Fruit fly (Drosophila melanogaster): Measurements from ENCODE around the gene CenB1A.

The CenB1A gene

dm6 chr3R:23148433-23148832 lies 30.2 kb downstream of the CenB1A start:
- peak; percentile 14 for TF ChIP-seq Pif1A (GFP tag; optimal IDR thresholded peaks at IDR 0.05)
- TF ChIP-seq CG9948 (tag; optimal IDR thresholded peaks at IDR 0.05): peak; percentile 26
- TF ChIP-seq CG4496 (GFP tag; IDR thresholded peaks at IDR 0.05): peak; percentile 46
- peak; percentile 54 for TF ChIP-seq CG14655 (GFP tag; optimal IDR thresholded peaks at IDR 0.05)
- TF ChIP-seq CG12605 (GFP tag; IDR thresholded peaks at IDR 0.05): no peak; the same call in 1 of the 2 replicates
- TF ChIP-seq CG15710 (tag; optimal IDR thresholded peaks at IDR 0.05): peak; percentile 62
- TF ChIP-seq CG8301 (tag; optimal IDR thresholded peaks at IDR 0.05): peak; percentile 52
- no peak for TF ChIP-seq CG32121 (GFP tag; IDR thresholded peaks at IDR 0.05)
- TF ChIP-seq gl (tag; optimal IDR thresholded peaks at IDR 0.05): peak; percentile 31
- TF ChIP-seq CG13204 (GFP tag; optimal IDR thresholded peaks at IDR 0.05): peak; percentile 46
- TF ChIP-seq Snoo (tag; optimal IDR thresholded peaks at IDR 0.05): peak; percentile 30
- TF ChIP-seq EcR (GFP tag; optimal IDR thresholded peaks at IDR 0.05): peak; percentile 20
- no peak for TF ChIP-seq Ets98B (GFP tag; IDR thresholded peaks at IDR 0.05)
- peak; percentile 35 for TF ChIP-seq Pif1B (GFP tag; optimal IDR thresholded peaks at IDR 0.05)
- TF ChIP-seq CG34367 (tag; optimal IDR thresholded peaks at IDR 0.05): no peak
- peak; percentile 31; the same call in 1 of the 3 replicates for TF ChIP-seq fd96Ca (GFP tag; IDR thresholded peaks at IDR 0.05)
- TF ChIP-seq CG17806 (tag; optimal IDR thresholded peaks at IDR 0.05): peak; percentile 50
- no peak for TF ChIP-seq D1 (tag; optimal IDR thresholded peaks at IDR 0.05)
- peak; percentile 57 for TF ChIP-seq CG8159 (tag; optimal IDR thresholded peaks at IDR 0.05)

dm6 chr3R:23149021-23149571 lies 30.9 kb downstream of the CenB1A start:
- TF ChIP-seq CG10348 (GFP tag; IDR thresholded peaks at IDR 0.05) (no peak), EcR (GFP tag; optimal IDR thresholded peaks at IDR 0.05) (peak; percentile 71), rn (GFP tag; IDR thresholded peaks at IDR 0.05) (no peak; the same call in 1 of the 2 replicates), CG13204 (GFP tag; optimal IDR thresholded peaks at IDR 0.05) (peak; percentile 70), CG9948 (tag; optimal IDR thresholded peaks at IDR 0.05) (peak; percentile 92), CG4496 (GFP tag; IDR thresholded peaks at IDR 0.05) (peak; percentile 57), D1 (tag; optimal IDR thresholded peaks at IDR 0.05) (peak; percentile 60), CG8159 (tag; optimal IDR thresholded peaks at IDR 0.05) (peak; percentile 93), CG8301 (tag; optimal IDR thresholded peaks at IDR 0.05) (peak; percentile 63), Pif1B (GFP tag; optimal IDR thresholded peaks at IDR 0.05) (peak; percentile 78), CG34367 (tag; optimal IDR thresholded peaks at IDR 0.05) (peak; percentile 80), CG32121 (GFP tag; IDR thresholded peaks at IDR 0.05) (no peak), fd96Ca (GFP tag; IDR thresholded peaks at IDR 0.05) (peak; percentile 27; the same call in 1 of the 3 replicates), CG15710 (tag; optimal IDR thresholded peaks at IDR 0.05) (peak; percentile 90), gl (tag; optimal IDR thresholded peaks at IDR 0.05) (peak; percentile 67), Pif1A (GFP tag; optimal IDR thresholded peaks at IDR 0.05) (peak; percentile 60), CG14655 (GFP tag; optimal IDR thresholded peaks at IDR 0.05) (peak; percentile 81), CG12605 (GFP tag; IDR thresholded peaks at IDR 0.05) (peak; percentile 60), Snoo (tag; optimal IDR thresholded peaks at IDR 0.05) (peak; percentile 86), CG17806 (tag; optimal IDR thresholded peaks at IDR 0.05) (peak; percentile 89), Ets98B (GFP tag; IDR thresholded peaks at IDR 0.05) (peak; percentile 17; the same call in 1 of the 2 replicates)

dm6 chr3R:23156347-23156864 lies 38.2 kb downstream of the CenB1A start:
- TF ChIP-seq Pif1B (GFP tag; optimal IDR thresholded peaks at IDR 0.05) (no peak), CG17806 (tag; optimal IDR thresholded peaks at IDR 0.05) (no peak), CG9948 (tag; optimal IDR thresholded peaks at IDR 0.05) (no peak), Ets98B (GFP tag; IDR thresholded peaks at IDR 0.05) (no peak), CG12605 (GFP tag; IDR thresholded peaks at IDR 0.05) (no peak), Pif1A (GFP tag; optimal IDR thresholded peaks at IDR 0.05) (no peak), gl (tag; optimal IDR thresholded peaks at IDR 0.05) (no peak), CG32121 (GFP tag; IDR thresholded peaks at IDR 0.05) (no peak), D1 (tag; optimal IDR thresholded peaks at IDR 0.05) (no peak), CG10348 (GFP tag; IDR thresholded peaks at IDR 0.05) (no peak), fd96Ca (GFP tag; IDR thresholded peaks at IDR 0.05) (no peak), CG8159 (tag; optimal IDR thresholded peaks at IDR 0.05) (no peak), Snoo (tag; optimal IDR thresholded peaks at IDR 0.05) (no peak), CG14655 (GFP tag; optimal IDR thresholded peaks at IDR 0.05) (no peak), CG13204 (GFP tag; optimal IDR thresholded peaks at IDR 0.05) (no peak), CG8301 (tag; optimal IDR thresholded peaks at IDR 0.05) (no peak), EcR (GFP tag; optimal IDR thresholded peaks at IDR 0.05) (no peak)

- TF ChIP-seq Pif1B (GFP tag; optimal IDR thresholded peaks at IDR 0.05): no peak
- TF ChIP-seq CG13204 (GFP tag; optimal IDR thresholded peaks at IDR 0.05): peak; percentile 54
- TF ChIP-seq Snoo (tag; optimal IDR thresholded peaks at IDR 0.05): peak; percentile 38
- TF ChIP-seq Ets98B (GFP tag; IDR thresholded peaks at IDR 0.05): no peak; the same call in 1 of the 2 replicates
- TF ChIP-seq CG9948 (tag; optimal IDR thresholded peaks at IDR 0.05): no peak
- peak; percentile 40 for TF ChIP-seq CG8301 (tag; optimal IDR thresholded peaks at IDR 0.05)
- peak; percentile 67 for TF ChIP-seq CG12605 (GFP tag; IDR thresholded peaks at IDR 0.05)
- peak; percentile 16 for TF ChIP-seq CG15710 (tag; optimal IDR thresholded peaks at IDR 0.05)
- peak; percentile 38; the same call in 1 of the 2 replicates for TF ChIP-seq CG32121 (GFP tag; IDR thresholded peaks at IDR 0.05)
- peak; percentile 26 for TF ChIP-seq CG34367 (tag; optimal IDR thresholded peaks at IDR 0.05)
- TF ChIP-seq EcR (GFP tag; optimal IDR thresholded peaks at IDR 0.05): peak; percentile 98
- peak; percentile 71; the same call in 2 of the 3 replicates for TF ChIP-seq CG4496 (GFP tag; IDR thresholded peaks at IDR 0.05)
- peak; percentile 54 for TF ChIP-seq gl (tag; optimal IDR thresholded peaks at IDR 0.05)
Measured at dm6 chr3R:23156865-23157515, 38.8 kb downstream of the CenB1A start.

dm6 chr3R:23157664-23158151 lies 39.5 kb downstream of the CenB1A start, which contains the start of gene unk:
TSS of gene unk (minus strand) at chr3R:23157862.
- no peak for TF ChIP-seq Ets98B (GFP tag; IDR thresholded peaks at IDR 0.05)
- no peak for TF ChIP-seq CG32121 (GFP tag; IDR thresholded peaks at IDR 0.05)
- no peak for TF ChIP-seq CG15710 (tag; optimal IDR thresholded peaks at IDR 0.05)
- no peak for TF ChIP-seq CG8159 (tag; optimal IDR thresholded peaks at IDR 0.05)
- no peak for TF ChIP-seq D1 (tag; optimal IDR thresholded peaks at IDR 0.05)
- TF ChIP-seq CG12605 (GFP tag; IDR thresholded peaks at IDR 0.05): no peak
- no peak for TF ChIP-seq CG4496 (GFP tag; IDR thresholded peaks at IDR 0.05)
